Worm (Caenorhabditis elegans) whole organism, L2 larva: ENCODE data around the gene ddo-3.

Experiments
- F13H6.1 ChIP-seq: sonication (generic microtip); optimal IDR thresholded peaks from 2 replicates; lab custom pipeline; 2016; ENCODE audit warnings: missing genetic modification characterization, missing compliant biosample characterization
- alr-1 ChIP-seq: fragments of 150-350 bp; optimal IDR thresholded peaks from 2 replicates; lab custom pipeline; 2014; ENCODE audit warnings: missing biosample characterization, missing genetic modification characterization
- aly-2 ChIP-seq: fragments of 150-350 bp; optimal IDR thresholded peaks from 2 replicates; lab custom pipeline; 2014; ENCODE audit warnings: missing biosample characterization, missing genetic modification characterization
- ama-1 ChIP-seq: fragments of 150-350 bp; optimal IDR thresholded peaks from 2 replicates; lab custom pipeline; 2018; ENCODE audit warnings: inconsistent platforms
- blmp-1 ChIP-seq: sonication (generic microtip); optimal IDR thresholded peaks from 2 replicates; lab custom pipeline; 2017; ENCODE audit warnings: missing genetic modification characterization, mild to moderate bottlenecking, missing compliant biosample characterization, antibody characterized with exemption, moderate library complexity; ENCODE audit not compliant: insufficient read depth
- ceh-16 ChIP-seq: fragments of 150-350 bp; optimal IDR thresholded peaks from 2 replicates; lab custom pipeline; 2014; ENCODE audit warnings: missing biosample characterization, missing genetic modification characterization
- egl-27 ChIP-seq: sonication (generic microtip); optimal IDR thresholded peaks from 3 replicates; lab custom pipeline; 2017; ENCODE audit warnings: missing biosample characterization, missing genetic modification reagents, missing genetic modification characterization
- elt-3 ChIP-seq: sonication (generic microtip); optimal IDR thresholded peaks from 2 replicates; lab custom pipeline; 2017; ENCODE audit warnings: missing biosample characterization, missing genetic modification characterization
- nhr-10 ChIP-seq: sonication (generic microtip); optimal IDR thresholded peaks from 2 replicates; lab custom pipeline; 2017; ENCODE audit warnings: missing biosample characterization, missing genetic modification characterization
- skn-1 ChIP-seq: sonication (generic microtip); optimal IDR thresholded peaks from 2 replicates; lab custom pipeline; 2017; ENCODE audit warnings: missing biosample characterization, missing genetic modification characterization
- snpc-4 ChIP-seq: fragments of 150-350 bp; optimal IDR thresholded peaks from 2 replicates; lab custom pipeline; 2014; ENCODE audit warnings: missing biosample characterization, missing genetic modification characterization
- zag-1 ChIP-seq: fragments of 150-350 bp; optimal IDR thresholded peaks from 2 replicates; lab custom pipeline; 2014; ENCODE audit warnings: missing biosample characterization, missing genetic modification characterization

DNA sequence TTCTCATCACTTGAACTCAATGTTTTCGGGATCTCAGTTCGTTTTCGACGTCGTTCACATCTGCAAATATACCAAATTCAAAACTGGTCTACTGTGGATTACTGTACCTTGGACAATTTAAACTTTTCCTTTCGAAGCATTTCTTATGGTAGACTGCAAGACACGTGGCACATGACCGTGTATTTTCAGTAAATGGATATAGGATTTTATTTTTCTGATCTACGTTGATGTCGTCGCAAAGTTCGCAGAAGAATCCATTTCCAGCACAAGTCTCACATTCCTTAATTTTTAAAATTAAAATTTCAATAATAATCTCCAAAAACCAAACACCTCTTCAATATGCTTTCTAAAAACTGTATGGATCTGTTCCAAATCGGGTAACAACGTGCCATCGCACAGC is 1.8 kb downstream of the ddo-3 start:
- no peak for TF ChIP-seq blmp-1
- TF ChIP-seq aly-2, result no peak
- TF ChIP-seq zag-1 (tag; lab: Kevin White, UChicago), result no peak
- no peak for TF ChIP-seq ceh-16 (tag; lab: Kevin White, UChicago)
- TF ChIP-seq nhr-10 (tag; lab: Kevin White, UChicago), result no peak
- no peak for TF ChIP-seq skn-1 (tag; lab: Kevin White, UChicago)
- TF ChIP-seq ama-1, result no peak
- no peak for TF ChIP-seq snpc-4 (tag; lab: Kevin White, UChicago)
- TF ChIP-seq alr-1 (tag; lab: Kevin White, UChicago), result no peak
- no peak for TF ChIP-seq elt-3
- TF ChIP-seq F13H6.1 (tag; lab: Kevin White, UChicago), result no peak
- TF ChIP-seq egl-27 (tag; lab: Kevin White, UChicago), result no peak
